Fruit fly (Drosophila melanogaster) whole organism, embryonic: ENCODE measurements around the gene CG15046.

Source experiments
- Adf1 ChIP-seq: fragments of 200-800 bp; sonication (Bioruptor generic); IDR thresholded peaks from 2 replicates; pipeline ENCODE4 v1.3.6; 2022; ENCODE audit warnings: missing biosample characterization, missing genetic modification characterization
- CG10654 ChIP-seq: fragments of 200-800 bp; sonication (Bioruptor generic); optimal IDR thresholded peaks from 2 replicates; lab custom pipeline; 2016; ENCODE audit warnings: missing biosample characterization, missing genetic modification characterization
- CG10959 ChIP-seq: fragments of 200-800 bp; sonication (Bioruptor generic); IDR thresholded peaks from 2 replicates; pipeline ENCODE4 v1.3.6; 2022; ENCODE audit warnings: missing biosample characterization, missing genetic modification characterization
- CG12155 ChIP-seq: fragments of 200-800 bp; sonication (Bioruptor generic); optimal IDR thresholded peaks from 3 replicates; lab custom pipeline; 2016; ENCODE audit warnings: missing biosample characterization, missing genetic modification characterization
- CG13287 ChIP-seq: fragments of 200-800 bp; sonication (Bioruptor generic); IDR thresholded peaks from 2 replicates; pipeline ENCODE4 v1.3.6; 2022; ENCODE audit warnings: missing biosample characterization, missing genetic modification characterization; ENCODE audit not compliant: partially characterized antibody
- CG13624 ChIP-seq: fragments of 200-800 bp; sonication (Bioruptor generic); optimal IDR thresholded peaks from 2 replicates; lab custom pipeline; 2016; ENCODE audit warnings: missing biosample characterization, missing genetic modification characterization
- CG15514 ChIP-seq: fragments of 200-800 bp; sonication (Bioruptor generic); optimal IDR thresholded peaks from 3 replicates; lab custom pipeline; 2017; ENCODE audit warnings: missing biosample characterization, missing genetic modification characterization, mild to moderate bottlenecking, moderate library complexity, missing genetic modification reagents
- CG17359 ChIP-seq: fragments of 200-800 bp; sonication (Bioruptor generic); optimal IDR thresholded peaks from 3 replicates; lab custom pipeline; 2018; ENCODE audit warnings: missing biosample characterization, mild to moderate bottlenecking, missing genetic modification characterization, moderate library complexity
- CG1792 ChIP-seq: fragments of 200-800 bp; sonication (Bioruptor generic); optimal IDR thresholded peaks from 2 replicates; lab custom pipeline; 2016; ENCODE audit warnings: missing biosample characterization, missing genetic modification characterization
- CG18011 ChIP-seq: fragments of 200-800 bp; sonication (Bioruptor generic); optimal IDR thresholded peaks from 2 replicates; lab custom pipeline; 2017; ENCODE audit warnings: missing biosample characterization, missing genetic modification characterization, mild to moderate bottlenecking, moderate library complexity, missing genotype
- CG31388 ChIP-seq: fragments of 200-800 bp; sonication (Bioruptor generic); optimal IDR thresholded peaks from 2 replicates; lab custom pipeline; 2016; ENCODE audit warnings: missing biosample characterization, missing genetic modification characterization
- CG3281 ChIP-seq: fragments of 200-800 bp; sonication (Bioruptor generic); optimal IDR thresholded peaks from 3 replicates; lab custom pipeline; 2017; ENCODE audit warnings: missing biosample characterization, mild to moderate bottlenecking, missing genetic modification characterization
- CG3407 ChIP-seq: fragments of 200-800 bp; sonication (Bioruptor generic); optimal IDR thresholded peaks from 2 replicates; lab custom pipeline; 2018; ENCODE audit warnings: missing biosample characterization, mild to moderate bottlenecking, missing genetic modification characterization
- CG43689 ChIP-seq: fragments of 200-800 bp; sonication (Bioruptor generic); IDR thresholded peaks from 2 replicates; pipeline ENCODE4 v1.3.6; 2022; ENCODE audit warnings: missing biosample characterization, missing genetic modification characterization
- CG6175 ChIP-seq: fragments of 200-800 bp; sonication (Bioruptor generic); IDR thresholded peaks from 3 replicates; pipeline ENCODE4 v1.3.6; 2022; ENCODE audit warnings: missing biosample characterization, missing genetic modification characterization
- D19B ChIP-seq: fragments of 200-800 bp; sonication (Bioruptor generic); optimal IDR thresholded peaks from 2 replicates; lab custom pipeline; 2017; ENCODE audit warnings: missing biosample characterization, mild to moderate bottlenecking, missing genetic modification characterization
- Doc2 ChIP-seq: fragments of 200-800 bp; sonication (Bioruptor generic); IDR thresholded peaks from 2 replicates; pipeline ENCODE4 v1.3.6; 2022; ENCODE audit warnings: missing biosample characterization, missing genetic modification characterization
- Drgx ChIP-seq: fragments of 200-800 bp; sonication (Bioruptor generic); IDR thresholded peaks from 2 replicates; pipeline ENCODE4 v1.3.6; 2022; ENCODE audit warnings: missing biosample characterization, missing genetic modification characterization
- Hr78 ChIP-seq, 2 experiments: fragments of 200-800 bp in 1 of 2; fragments of >200 bp in 1 of 2; sonication (Bioruptor generic) in 1 of 2; optimal IDR thresholded peaks; 2 replicates each; lab custom pipeline; 2017 to 2019; ENCODE audit warnings: missing biosample characterization in 2 of 2, missing genetic modification characterization in 2 of 2, mild to moderate bottlenecking in 1 of 2, moderate library complexity in 1 of 2
- Lim3 ChIP-seq: fragments of 200-800 bp; sonication (Bioruptor generic); IDR thresholded peaks from 2 replicates; pipeline ENCODE4 v1.3.6; 2022; ENCODE audit warnings: missing biosample characterization, missing genetic modification characterization
- NK7.1 ChIP-seq: fragments of 200-800 bp; sonication (Bioruptor generic); optimal IDR thresholded peaks from 3 replicates; lab custom pipeline; 2016; ENCODE audit warnings: missing biosample characterization, missing genetic modification characterization
- Neu2 ChIP-seq: fragments of 200-800 bp; sonication (Bioruptor generic); optimal IDR thresholded peaks from 3 replicates; lab custom pipeline; 2016; ENCODE audit warnings: missing biosample characterization, missing genetic modification characterization, borderline replicate concordance
- Nf-YC ChIP-seq: fragments of 200-800 bp; optimal IDR thresholded peaks from 3 replicates; lab custom pipeline; 2019; ENCODE audit warnings: missing biosample characterization, mild to moderate bottlenecking, missing genetic modification characterization, moderate library complexity
- Oli ChIP-seq: fragments of 200-800 bp; sonication (Bioruptor generic); optimal IDR thresholded peaks from 2 replicates; lab custom pipeline; 2018; ENCODE audit warnings: missing biosample characterization, mild to moderate bottlenecking, missing genetic modification characterization, moderate library complexity
- Optix ChIP-seq: fragments of 200-800 bp; sonication (Bioruptor generic); IDR thresholded peaks from 3 replicates; pipeline ENCODE4 v1.3.6; 2022; ENCODE audit warnings: missing biosample characterization, missing genetic modification characterization
- Pdp1 ChIP-seq, 2 experiments: fragments of 200-800 bp; sonication (Bioruptor generic); optimal IDR thresholded peaks; 3 replicates each; lab custom pipeline; 2016; ENCODE audit warnings: missing biosample characterization in 2 of 2, missing genetic modification characterization in 2 of 2, mild to moderate bottlenecking in 1 of 2, moderate library complexity in 1 of 2
- Sin3A ChIP-seq: fragments of >200 bp; optimal IDR thresholded peaks from 2 replicates; lab custom pipeline; 2018
- az2 ChIP-seq: fragments of 200-800 bp; sonication (Bioruptor generic); optimal IDR thresholded peaks from 3 replicates; lab custom pipeline; 2016; ENCODE audit warnings: missing biosample characterization, missing genetic modification characterization
- bsh ChIP-seq, 2 experiments: fragments of 200-800 bp; sonication (Bioruptor generic); optimal IDR thresholded peaks; 2 replicates each; lab custom pipeline; 2017 to 2018; ENCODE audit warnings: mild to moderate bottlenecking in 2 of 2, missing biosample characterization in 2 of 2, missing genetic modification characterization in 2 of 2, moderate library complexity in 1 of 2
- chinmo ChIP-seq: fragments of 200-800 bp; sonication (Bioruptor generic); IDR thresholded peaks from 4 replicates; pipeline ENCODE4 v1.3.6; 2022; ENCODE audit warnings: missing biosample characterization, missing genetic modification characterization; ENCODE audit not compliant: partially characterized antibody
- emc ChIP-seq: fragments of 200-800 bp; sonication (Bioruptor generic); optimal IDR thresholded peaks from 2 replicates; lab custom pipeline; 2016; ENCODE audit warnings: missing biosample characterization, missing genetic modification characterization
- en ChIP-seq: fragments of 200-800 bp; sonication (Bioruptor generic); optimal IDR thresholded peaks from 2 replicates; lab custom pipeline; 2016; ENCODE audit warnings: missing biosample characterization, missing genetic modification characterization
- fd64A ChIP-seq: fragments of 200-800 bp; sonication (Bioruptor generic); optimal IDR thresholded peaks from 3 replicates; lab custom pipeline; 2018; ENCODE audit warnings: missing biosample characterization, mild to moderate bottlenecking, missing genetic modification characterization
- gem ChIP-seq: fragments of 200-800 bp; sonication (Bioruptor generic); optimal IDR thresholded peaks from 2 replicates; lab custom pipeline; 2019; ENCODE audit warnings: missing biosample characterization, mild to moderate bottlenecking, missing genetic modification characterization, moderate library complexity
- gfzf ChIP-seq: fragments of 200-800 bp; sonication (Bioruptor generic); optimal IDR thresholded peaks from 2 replicates; lab custom pipeline; 2016; ENCODE audit warnings: missing biosample characterization, mild to moderate bottlenecking, missing genetic modification characterization, moderate library complexity
- gsb-n ChIP-seq: fragments of 200-800 bp; sonication (Bioruptor generic); optimal IDR thresholded peaks from 3 replicates; lab custom pipeline; 2018; ENCODE audit warnings: missing biosample characterization, mild to moderate bottlenecking, missing genetic modification characterization
- ham ChIP-seq: fragments of 200-800 bp; sonication (Bioruptor generic); IDR thresholded peaks from 2 replicates; pipeline ENCODE4 v1.3.6; 2022; ENCODE audit warnings: missing biosample characterization, missing genetic modification characterization
- inv ChIP-seq: fragments of 200-800 bp; sonication (Bioruptor generic); IDR thresholded peaks from 2 replicates; pipeline ENCODE4 v1.3.6; 2022; ENCODE audit warnings: missing biosample characterization, missing genetic modification characterization; ENCODE audit not compliant: partially characterized antibody
- jing ChIP-seq: fragments of 200-800 bp; sonication (Bioruptor generic); optimal IDR thresholded peaks from 2 replicates; lab custom pipeline; 2018; ENCODE audit warnings: missing biosample characterization, mild to moderate bottlenecking, missing genetic modification characterization
- nmo ChIP-seq: fragments of 200-800 bp; sonication (Bioruptor generic); optimal IDR thresholded peaks from 2 replicates; lab custom pipeline; 2018; ENCODE audit warnings: missing biosample characterization, mild to moderate bottlenecking, missing genetic modification characterization, moderate library complexity
- nom ChIP-seq: fragments of 200-800 bp; sonication (Bioruptor generic); optimal IDR thresholded peaks from 2 replicates; lab custom pipeline; 2017; ENCODE audit warnings: missing biosample characterization, missing genetic modification characterization, mild to moderate bottlenecking, moderate library complexity, missing genetic modification reagents
- pho ChIP-seq: fragments of 200-800 bp; sonication (Bioruptor generic); optimal IDR thresholded peaks from 2 replicates; lab custom pipeline; 2016; ENCODE audit warnings: missing biosample characterization, missing genetic modification characterization
- ranshi ChIP-seq: fragments of 200-800 bp; sonication (Bioruptor generic); IDR thresholded peaks from 2 replicates; pipeline ENCODE4 v1.3.6; 2022; ENCODE audit warnings: missing biosample characterization, missing genetic modification characterization
- sc ChIP-seq, 3 experiments: fragments of >200 bp in 2 of 3; fragments of 200-800 bp in 1 of 3; sonication (Bioruptor generic) in 1 of 3; optimal IDR thresholded peaks; 2 replicates in 2 of 3; 3 replicates in 1 of 3; lab custom pipeline; 2017; ENCODE audit warnings: mild to moderate bottlenecking in 1 of 3, missing biosample characterization in 1 of 3, missing genetic modification characterization in 1 of 3, missing genetic modification reagents in 1 of 3
- slp2 ChIP-seq: fragments of 200-800 bp; sonication (Bioruptor generic); optimal IDR thresholded peaks from 2 replicates; lab custom pipeline; 2016; ENCODE audit warnings: missing biosample characterization, missing genetic modification characterization
- vvl ChIP-seq: fragments of 200-800 bp; sonication (Bioruptor generic); IDR thresholded peaks from 2 replicates; pipeline ENCODE4 v1.3.6; 2022; ENCODE audit warnings: missing biosample characterization, missing genetic modification characterization
- z ChIP-seq: fragments of 200-800 bp; sonication (Bioruptor generic); IDR thresholded peaks from 3 replicates; pipeline ENCODE4 v1.3.6; 2022; ENCODE audit warnings: missing biosample characterization, missing genetic modification characterization

The CG15046 gene

DNA sequence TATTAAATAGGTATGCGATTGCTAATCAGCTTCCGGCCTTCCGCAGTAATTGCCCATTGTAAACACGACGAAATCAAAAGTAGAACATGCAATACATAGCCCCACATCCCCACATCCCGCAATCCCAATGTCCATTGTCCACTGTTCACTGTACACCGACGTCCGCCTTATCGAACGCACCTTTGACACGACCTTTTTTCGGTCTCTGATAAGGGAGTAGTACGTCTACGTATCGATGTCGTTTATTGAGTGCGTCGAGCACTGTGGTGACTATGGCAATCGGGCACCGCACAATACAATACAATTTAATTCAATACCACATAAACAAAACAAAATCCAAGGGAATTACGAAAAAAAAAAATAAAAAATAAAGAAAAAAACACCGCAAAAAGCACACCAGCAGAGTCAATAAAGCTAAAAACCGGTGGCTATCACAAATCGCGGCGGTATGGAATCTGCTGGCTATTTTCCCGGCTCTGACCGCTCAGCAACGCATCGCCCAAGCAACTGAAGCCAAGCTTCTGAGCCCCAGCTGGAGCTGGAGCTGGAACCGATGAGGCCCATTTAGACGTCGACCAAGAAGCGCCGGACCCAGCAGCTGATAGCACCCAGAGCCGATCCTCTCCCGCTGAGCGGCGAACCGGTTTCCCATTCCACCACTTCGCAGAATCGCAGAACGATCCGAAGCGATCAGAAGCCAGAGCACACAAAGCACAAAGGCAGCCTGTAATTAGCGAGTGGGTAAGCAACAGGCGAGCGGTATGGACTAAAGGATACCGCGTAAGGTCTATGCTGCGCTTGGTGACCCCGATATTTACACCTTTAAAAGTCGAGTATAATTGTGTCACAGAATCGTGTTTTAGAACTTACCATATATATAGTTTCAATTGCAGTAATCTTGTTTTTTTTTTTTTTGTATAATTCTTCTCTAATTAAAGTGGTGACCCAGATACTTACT is 5.9 kb downstream of the CG15046 start, which contains the start of gene Hayan (continued):
- no peak for TF ChIP-seq CG6175 (GFP tag; lab: Robert Waterston, UW)
- no peak for TF ChIP-seq gem (tag; lab: Kevin White, UChicago)
- no peak for TF ChIP-seq CG13624 (GFP tag; lab: Kevin White, UChicago)
- TF ChIP-seq fd64A (GFP tag; lab: Kevin White, UChicago) = no peak
- no peak for TF ChIP-seq jing (GFP tag; lab: Kevin White, UChicago)
- TF ChIP-seq Optix (GFP tag; lab: Robert Waterston, UW) = no peak
- no peak for TF ChIP-seq CG3407 (GFP tag; lab: Kevin White, UChicago)
- 0 out of 2 replicates have a peak, but pooled peaks have one; percentile 17 for TF ChIP-seq vvl
- no peak for TF ChIP-seq gsb-n
- TF ChIP-seq CG12155 = no peak
- TF ChIP-seq CG10959 (GFP tag; lab: Robert Waterston, UW) = no peak
- TF ChIP-seq inv (GFP tag; lab: Robert Waterston, UW) = no peak
- TF ChIP-seq NK7.1 (GFP tag; lab: Kevin White, UChicago) = no peak
- TF ChIP-seq Oli (tag; lab: Kevin White, UChicago) = no peak
- no peak for TF ChIP-seq CG10654 (GFP tag; lab: Kevin White, UChicago)
- no peak for TF ChIP-seq Doc2 (GFP tag; lab: Robert Waterston, UW)
- TF ChIP-seq nmo = no peak
- no peak for TF ChIP-seq Nf-YC
- peak; percentile 85 for TF ChIP-seq CG15514 (GFP tag; lab: Kevin White, UChicago)
- no peak for TF ChIP-seq CG43689 (GFP tag; lab: Robert Waterston, UW)
- no peak for TF ChIP-seq ranshi (GFP tag; lab: Robert Waterston, UW)
- TF ChIP-seq Drgx (GFP tag; lab: Robert Waterston, UW) = peak; percentile 34; the same call in 1 of the 2 replicates
- peak in 1 of 2 experiments; percentile 17 for TF ChIP-seq Pdp1 (GFP tag; optimal IDR thresholded peaks at IDR 0.05; lab: Kevin White, UChicago)
- peak; percentile 80 for TF ChIP-seq D19B
- peak in 1 of 2 experiments; percentile 25 for TF ChIP-seq bsh (GFP tag; optimal IDR thresholded peaks at IDR 0.05; lab: Kevin White, UChicago)
- TF ChIP-seq CG31388 (GFP tag; lab: Kevin White, UChicago) = no peak
- peak; percentile 18; the same call in 1 of the 2 replicates for TF ChIP-seq CG13287 (GFP tag; lab: Robert Waterston, UW)
- TF ChIP-seq en (GFP tag; lab: Kevin White, UChicago) = no peak
- TF ChIP-seq CG1792 (GFP tag; lab: Kevin White, UChicago) = no peak
- 0 out of 4 replicates have a peak, but pooled peaks have one; percentile 63 for TF ChIP-seq chinmo
- TF ChIP-seq ham (GFP tag; lab: Robert Waterston, UW) = no peak
- no peak for TF ChIP-seq slp2
- TF ChIP-seq pho = no peak
- TF ChIP-seq CG17359 (tag; lab: Kevin White, UChicago) = peak; percentile 44
- peak; percentile 78 for TF ChIP-seq nom
- TF ChIP-seq Adf1 (GFP tag; lab: Robert Waterston, UW) = peak; percentile 23; the same call in 1 of the 2 replicates
- peak in 1 of 2 experiments; percentile 92 for TF ChIP-seq Hr78 (GFP tag; optimal IDR thresholded peaks at IDR 0.05; lab: Kevin White, UChicago)
- no peak for TF ChIP-seq sc (optimal IDR thresholded peaks at IDR 0.05; lab: Kevin White, UChicago)
- TF ChIP-seq sc (GFP tag; optimal IDR thresholded peaks at IDR 0.05; lab: Kevin White, UChicago) = no peak
- TF ChIP-seq Sin3A (lab: Kevin White, UChicago) = no peak
- no peak for TF ChIP-seq az2 (GFP tag; lab: Kevin White, UChicago)
- TF ChIP-seq emc (GFP tag; lab: Kevin White, UChicago) = no peak
- no peak for TF ChIP-seq CG18011
- TF ChIP-seq z (GFP tag; lab: Robert Waterston, UW) = no peak
- TF ChIP-seq gfzf (GFP tag; lab: Kevin White, UChicago) = no peak
- TF ChIP-seq Lim3 (GFP tag; lab: Robert Waterston, UW) = no peak
- no peak for TF ChIP-seq Neu2 (GFP tag; lab: Kevin White, UChicago)
- TF ChIP-seq CG3281 (GFP tag; lab: Kevin White, UChicago) = no peak
